Fruit fly (Drosophila melanogaster): ENCODE data around the gene CG14676.

- TF ChIP-seq Ets98B (GFP tag; IDR thresholded peaks at IDR 0.05) (peak; percentile 33), CG34367 (tag; optimal IDR thresholded peaks at IDR 0.05) (no peak), EcR (GFP tag; optimal IDR thresholded peaks at IDR 0.05) (no peak), CG17806 (tag; optimal IDR thresholded peaks at IDR 0.05) (peak; percentile 12)
Observed at dm6 chr3R:5861218-5861902, 14.3 kb downstream of the CG14676 start.
